Fruit fly (Drosophila melanogaster): ENCODE data around the gene CG12320.
A peak's percentile ranks its signal among the peaks of the same experiment; 100 is the strongest.

CG12320 gene

dm6 chr3R:18243718-18244170, 8.8 kb downstream of the CG12320 start (continued):
- no peak for TF ChIP-seq Sox100B (GFP tag; optimal IDR thresholded peaks at IDR 0.05)
- TF ChIP-seq CG43689 (GFP tag; IDR thresholded peaks at IDR 0.05) = no peak
- no peak for TF ChIP-seq ro (GFP tag; IDR thresholded peaks at IDR 0.05)
- no peak for TF ChIP-seq CoRest (tag; optimal IDR thresholded peaks at IDR 0.05)
- no peak for TF ChIP-seq Mrtf (GFP tag; IDR thresholded peaks at IDR 0.05)
- TF ChIP-seq abd-A (tag; optimal IDR thresholded peaks at IDR 0.05) = peak; percentile 9
- TF ChIP-seq pzg (GFP tag; optimal IDR thresholded peaks at IDR 0.05) = no peak
- TF ChIP-seq CG11085 (GFP tag; IDR thresholded peaks at IDR 0.05) = no peak
- TF ChIP-seq CG6854 (GFP tag; optimal IDR thresholded peaks at IDR 0.05) = peak; percentile 27
- TF ChIP-seq CG12155 (GFP tag; optimal IDR thresholded peaks at IDR 0.05) = no peak
- no peak for TF ChIP-seq NFAT (GFP tag; IDR thresholded peaks at IDR 0.05)
- TF ChIP-seq CG11504 (tag; optimal IDR thresholded peaks at IDR 0.05) = no peak
- TF ChIP-seq HmgD (GFP tag; optimal IDR thresholded peaks at IDR 0.05) = no peak
- TF ChIP-seq corto (GFP tag; optimal IDR thresholded peaks at IDR 0.05) = no peak
- peak; percentile 37; the same call in 1 of the 2 replicates for TF ChIP-seq MBD-R2 (GFP tag; IDR thresholded peaks at IDR 0.05)
- TF ChIP-seq dysf (GFP tag; IDR thresholded peaks at IDR 0.05) = no peak
- no peak for TF ChIP-seq Asciz (GFP tag; optimal IDR thresholded peaks at IDR 0.05)
- peak; percentile 58 for TF ChIP-seq CG12071 (GFP tag; optimal IDR thresholded peaks at IDR 0.05)
- no peak for TF ChIP-seq gsb (GFP tag; IDR thresholded peaks at IDR 0.05)
- TF ChIP-seq bigmax (GFP tag; optimal IDR thresholded peaks at IDR 0.05) = no peak
- TF ChIP-seq unc-4 (GFP tag; IDR thresholded peaks at IDR 0.05; ENCODE audit: partially characterized antibody) = no peak
- TF ChIP-seq pho (GFP tag; optimal IDR thresholded peaks at IDR 0.05) = no peak
- TF ChIP-seq CG31388 (GFP tag; optimal IDR thresholded peaks at IDR 0.05) = no peak
- TF ChIP-seq NC2α (GFP tag; optimal IDR thresholded peaks at IDR 0.05) = no peak
- no peak for TF ChIP-seq Dad (GFP tag; optimal IDR thresholded peaks at IDR 0.05)
- TF ChIP-seq luna (GFP tag; optimal IDR thresholded peaks at IDR 0.05) = no peak
- TF ChIP-seq Nf-YB (GFP tag; optimal IDR thresholded peaks at IDR 0.05) = no peak
- peak; percentile 42 for TF ChIP-seq zfh2 (GFP tag; optimal IDR thresholded peaks at IDR 0.05)
- no peak for TF ChIP-seq CG34376 (GFP tag; optimal IDR thresholded peaks at IDR 0.05)
- TF ChIP-seq bcd (GFP tag; optimal IDR thresholded peaks at IDR 0.05) = no peak
- TF ChIP-seq twi (tag; optimal IDR thresholded peaks at IDR 0.05) = no peak
- TF ChIP-seq Kr (GFP tag; optimal IDR thresholded peaks at IDR 0.05) = no peak
- peak; percentile 21 for TF ChIP-seq CG4282 (GFP tag; optimal IDR thresholded peaks at IDR 0.05)
- TF ChIP-seq CG9932 (GFP tag; IDR thresholded peaks at IDR 0.05) = 0 out of 2 replicates have a peak, but pooled peaks have one; percentile 6
- TF ChIP-seq CG14710 (tag; optimal IDR thresholded peaks at IDR 0.05) = no peak
- TF ChIP-seq CG7963 (GFP tag; IDR thresholded peaks at IDR 0.05; ENCODE audit: partially characterized antibody) = no peak
- peak; percentile 6 for TF ChIP-seq D19B (GFP tag; optimal IDR thresholded peaks at IDR 0.05)

DNA sequence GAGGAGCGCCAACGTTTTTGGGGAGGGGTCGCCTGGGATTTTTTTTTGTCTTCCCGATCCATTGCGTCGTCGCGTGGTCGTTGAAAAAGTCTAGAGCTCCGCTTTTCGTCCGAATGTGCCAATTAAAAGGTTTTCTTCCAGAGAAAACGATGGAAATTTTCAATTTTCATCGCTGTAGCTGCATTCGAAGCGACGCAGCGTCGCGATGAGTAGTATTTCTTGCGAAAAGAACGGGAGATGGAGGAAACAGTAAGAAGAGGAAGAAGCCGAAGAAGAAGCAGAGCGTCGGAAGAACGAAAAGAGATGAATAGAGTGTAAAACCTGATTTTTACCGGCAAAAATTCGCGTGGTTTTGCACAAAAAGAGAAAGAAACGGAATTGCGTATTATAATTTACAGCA, 9.5 kb downstream of the CG12320 start:
- no peak for TF ChIP-seq ken (GFP tag; IDR thresholded peaks at IDR 0.05)
- TF ChIP-seq sens (GFP tag) = peak; percentile 37
- TF ChIP-seq slbo (GFP tag; IDR thresholded peaks at IDR 0.05) = no peak
- 0 out of 2 replicates have a peak, but pooled peaks have one; percentile 4 for TF ChIP-seq Nf-YA (GFP tag; IDR thresholded peaks at IDR 0.05)
- TF ChIP-seq CG10321 (GFP tag; IDR thresholded peaks at IDR 0.05) = peak; percentile 22; the same call in 1 of the 2 replicates
- peak; percentile 48 for TF ChIP-seq sqz (GFP tag; optimal IDR thresholded peaks at IDR 0.05)
- TF ChIP-seq Trl (optimal IDR thresholded peaks at IDR 0.05) = peak in 1 of 2 experiments; percentile 27
- TF ChIP-seq Trl (GFP tag; optimal IDR thresholded peaks at IDR 0.05) = no peak
- TF ChIP-seq CG17385 (GFP tag; optimal IDR thresholded peaks at IDR 0.05) = peak; percentile 97
- TF ChIP-seq CG12219 (GFP tag; optimal IDR thresholded peaks at IDR 0.05) = no peak
- TF ChIP-seq psq (GFP tag; optimal IDR thresholded peaks at IDR 0.05) = peak; percentile 35
- peak; percentile 55 for TF ChIP-seq CG1529 (GFP tag; optimal IDR thresholded peaks at IDR 0.05)
- TF ChIP-seq nom (GFP tag; optimal IDR thresholded peaks at IDR 0.05) = peak; percentile 27
- peak; percentile 2; the same call in 1 of the 2 replicates for TF ChIP-seq sob (GFP tag; IDR thresholded peaks at IDR 0.05)
- 0 out of 3 replicates have a peak, but pooled peaks have one; percentile 11 for TF ChIP-seq HLH4C (GFP tag; IDR thresholded peaks at IDR 0.05; ENCODE audit: partially characterized antibody)

All from whole organism, embryonic.